Fruit fly (Drosophila melanogaster) whole organism, embryonic: Measurements from ENCODE around the gene CG46458.

Experiments used
- ATbp ChIP-seq: fragments of 200-800 bp; sonication (Bioruptor generic); optimal IDR thresholded peaks from 2 replicates; lab custom pipeline; 2017; ENCODE audit warnings: missing biosample characterization, mild to moderate bottlenecking, missing genetic modification characterization, missing genetic modification reagents
- Ada2b ChIP-seq: fragments of 200-800 bp; sonication (Bioruptor generic); IDR thresholded peaks from 2 replicates; pipeline ENCODE4 v1.3.6; 2022; ENCODE audit warnings: missing biosample characterization, missing genetic modification characterization
- CG11093 ChIP-seq: fragments of 200-800 bp; sonication (Bioruptor generic); IDR thresholded peaks from 3 replicates; pipeline ENCODE4 v1.3.6; 2022; ENCODE audit warnings: missing biosample characterization, missing genetic modification characterization
- CG12391 ChIP-seq: fragments of 200-800 bp; sonication (Bioruptor generic); optimal IDR thresholded peaks from 3 replicates; lab custom pipeline; 2018; ENCODE audit warnings: missing biosample characterization, mild to moderate bottlenecking, missing genetic modification characterization, moderate library complexity
- CG12659 ChIP-seq: fragments of 200-800 bp; sonication (Bioruptor generic); optimal IDR thresholded peaks from 3 replicates; lab custom pipeline; 2017; ENCODE audit warnings: mild to moderate bottlenecking, missing biosample characterization, missing genetic modification reagents, missing genetic modification characterization
- CG13296 ChIP-seq: fragments of 200-800 bp; sonication (Bioruptor generic); optimal IDR thresholded peaks from 3 replicates; lab custom pipeline; 2018; ENCODE audit warnings: missing biosample characterization, mild to moderate bottlenecking, missing genetic modification characterization
- CG13424 ChIP-seq: fragments of 200-800 bp; sonication (Bioruptor generic); optimal IDR thresholded peaks from 2 replicates; lab custom pipeline; 2019; ENCODE audit warnings: missing biosample characterization, mild to moderate bottlenecking, missing genetic modification characterization, moderate library complexity
- CG15601 ChIP-seq: fragments of 200-800 bp; sonication (Bioruptor generic); optimal IDR thresholded peaks from 3 replicates; lab custom pipeline; 2019; ENCODE audit warnings: missing biosample characterization, mild to moderate bottlenecking, missing genetic modification characterization, moderate library complexity
- CG16815 ChIP-seq: fragments of 200-800 bp; sonication (Bioruptor generic); optimal IDR thresholded peaks from 3 replicates; lab custom pipeline; 2017; ENCODE audit warnings: missing biosample characterization, mild to moderate bottlenecking, missing genetic modification characterization
- CG17802 ChIP-seq: fragments of 200-800 bp; sonication (Bioruptor generic); optimal IDR thresholded peaks from 2 replicates; lab custom pipeline; 2018; ENCODE audit warnings: missing biosample characterization, mild to moderate bottlenecking, missing genetic modification characterization, moderate library complexity
- CG18476 ChIP-seq: fragments of 200-800 bp; sonication (Bioruptor generic); optimal IDR thresholded peaks from 2 replicates; lab custom pipeline; 2016; ENCODE audit warnings: missing biosample characterization, mild to moderate bottlenecking, missing genetic modification characterization
- CG2712 ChIP-seq: fragments of 200-800 bp; optimal IDR thresholded peaks from 3 replicates; lab custom pipeline; 2019; ENCODE audit warnings: missing biosample characterization, mild to moderate bottlenecking, missing genetic modification characterization, moderate library complexity
- CG33557 ChIP-seq: fragments of 200-800 bp; sonication (Bioruptor generic); optimal IDR thresholded peaks from 2 replicates; lab custom pipeline; 2019; ENCODE audit warnings: missing biosample characterization, mild to moderate bottlenecking, missing genetic modification characterization, moderate library complexity
- CG6765 ChIP-seq: fragments of 200-800 bp; sonication (Bioruptor generic); optimal IDR thresholded peaks from 3 replicates; lab custom pipeline; 2017; ENCODE audit warnings: missing biosample characterization, mild to moderate bottlenecking, missing genetic modification characterization
- CG9609 ChIP-seq: fragments of 200-800 bp; sonication (Bioruptor generic); optimal IDR thresholded peaks from 3 replicates; lab custom pipeline; 2016; ENCODE audit warnings: missing biosample characterization, missing genetic modification characterization
- CG9727 ChIP-seq: fragments of 200-800 bp; sonication (Bioruptor generic); optimal IDR thresholded peaks from 3 replicates; lab custom pipeline; 2017; ENCODE audit warnings: missing biosample characterization, mild to moderate bottlenecking, missing genetic modification characterization
- Dref ChIP-seq: fragments of 200-800 bp; sonication (Bioruptor generic); IDR thresholded peaks from 2 replicates; pipeline ENCODE4 v1.3.6; 2022; ENCODE audit warnings: missing biosample characterization, missing genetic modification characterization
- Drgx ChIP-seq: fragments of 200-800 bp; sonication (Bioruptor generic); IDR thresholded peaks from 2 replicates; pipeline ENCODE4 v1.3.6; 2022; ENCODE audit warnings: missing biosample characterization, missing genetic modification characterization
- GATAe ChIP-seq: fragments of 200-800 bp; sonication (Bioruptor generic); conservative IDR thresholded peaks from 2 replicates; pipeline ENCODE4 v1.3.6; 2022; ENCODE audit warnings: missing biosample characterization, missing genetic modification characterization
- H15 ChIP-seq: fragments of 200-800 bp; sonication (Bioruptor generic); IDR thresholded peaks from 3 replicates; pipeline ENCODE4 v1.3.6; 2022; ENCODE audit warnings: missing biosample characterization, missing genetic modification characterization
- Hand ChIP-seq: fragments of 200-800 bp; sonication (Bioruptor generic); optimal IDR thresholded peaks from 2 replicates; lab custom pipeline; 2017; ENCODE audit warnings: mild to moderate bottlenecking, missing biosample characterization, missing genetic modification reagents, missing genetic modification characterization
- Lim3 ChIP-seq: fragments of 200-800 bp; sonication (Bioruptor generic); IDR thresholded peaks from 2 replicates; pipeline ENCODE4 v1.3.6; 2022; ENCODE audit warnings: missing biosample characterization, missing genetic modification characterization
- MTF-1 ChIP-seq: fragments of 200-800 bp; sonication (Bioruptor generic); optimal IDR thresholded peaks from 2 replicates; lab custom pipeline; 2018; ENCODE audit warnings: missing biosample characterization, mild to moderate bottlenecking, missing genetic modification characterization, borderline replicate concordance
- NfI ChIP-seq: fragments of 200-800 bp; sonication (Bioruptor generic); optimal IDR thresholded peaks from 3 replicates; lab custom pipeline; 2018; ENCODE audit warnings: missing biosample characterization, mild to moderate bottlenecking, missing genetic modification characterization, moderate library complexity
- PHDP ChIP-seq: fragments of 200-800 bp; sonication (Bioruptor generic); optimal IDR thresholded peaks from 3 replicates; lab custom pipeline; 2018; ENCODE audit warnings: missing biosample characterization, mild to moderate bottlenecking, missing genetic modification characterization, moderate library complexity
- az2 ChIP-seq: fragments of 200-800 bp; sonication (Bioruptor generic); optimal IDR thresholded peaks from 3 replicates; lab custom pipeline; 2016; ENCODE audit warnings: missing biosample characterization, missing genetic modification characterization
- bcd ChIP-seq: fragments of 200-800 bp; sonication (Bioruptor generic); optimal IDR thresholded peaks from 2 replicates; lab custom pipeline; 2017; ENCODE audit warnings: missing biosample characterization, mild to moderate bottlenecking, missing genetic modification characterization
- chm ChIP-seq: fragments of 200-800 bp; sonication (Bioruptor generic); IDR thresholded peaks from 2 replicates; pipeline ENCODE4 v1.3.6; 2022; ENCODE audit warnings: missing biosample characterization, missing genetic modification characterization
- dm ChIP-seq: fragments of 200-800 bp; sonication (Bioruptor generic); optimal IDR thresholded peaks from 3 replicates; lab custom pipeline; 2016; ENCODE audit warnings: missing biosample characterization, missing genetic modification characterization
- dmrt99B ChIP-seq: fragments of 200-800 bp; sonication (Bioruptor generic); optimal IDR thresholded peaks from 2 replicates; lab custom pipeline; 2018; ENCODE audit warnings: missing biosample characterization, mild to moderate bottlenecking, missing genetic modification characterization, moderate library complexity
- emc ChIP-seq: fragments of 200-800 bp; sonication (Bioruptor generic); optimal IDR thresholded peaks from 2 replicates; lab custom pipeline; 2016; ENCODE audit warnings: missing biosample characterization, missing genetic modification characterization
- fd102C ChIP-seq: fragments of 200-800 bp; sonication (Bioruptor generic); optimal IDR thresholded peaks from 2 replicates; lab custom pipeline; 2018; ENCODE audit warnings: missing biosample characterization, mild to moderate bottlenecking, missing genetic modification characterization, moderate library complexity
- gcm ChIP-seq: fragments of 200-800 bp; sonication (Bioruptor generic); optimal IDR thresholded peaks from 2 replicates; lab custom pipeline; 2019; ENCODE audit warnings: missing biosample characterization, mild to moderate bottlenecking, missing genetic modification characterization, moderate library complexity
- ind ChIP-seq: fragments of 200-800 bp; sonication (Bioruptor generic); optimal IDR thresholded peaks from 3 replicates; lab custom pipeline; 2016; ENCODE audit warnings: missing biosample characterization, missing genetic modification characterization
- jing ChIP-seq: fragments of 200-800 bp; sonication (Bioruptor generic); optimal IDR thresholded peaks from 2 replicates; lab custom pipeline; 2018; ENCODE audit warnings: missing biosample characterization, mild to moderate bottlenecking, missing genetic modification characterization
- ken ChIP-seq: fragments of 200-800 bp; sonication (Bioruptor generic); IDR thresholded peaks from 3 replicates; pipeline ENCODE4 v1.3.6; 2022; ENCODE audit warnings: missing biosample characterization, missing genetic modification characterization
- lmd ChIP-seq: fragments of 200-800 bp; sonication (Bioruptor generic); IDR thresholded peaks from 2 replicates; pipeline ENCODE4 v1.3.6; 2022; ENCODE audit warnings: missing biosample characterization, missing genetic modification characterization
- lov ChIP-seq, 2 experiments: fragments of 200-800 bp in 1 of 2; fragments of >200 bp in 1 of 2; sonication (Bioruptor generic) in 1 of 2; IDR thresholded peaks in 1 of 2; optimal IDR thresholded peaks in 1 of 2; 2 replicates in 1 of 2; 3 replicates in 1 of 2; pipeline versions ENCODE4 v1.3.6 to Lab custom; 2017 to 2022; ENCODE audit warnings: missing biosample characterization in 1 of 2, missing genetic modification characterization in 1 of 2
- pnt ChIP-seq: fragments of 200-800 bp; sonication (Bioruptor generic); optimal IDR thresholded peaks from 3 replicates; lab custom pipeline; 2016; ENCODE audit warnings: missing biosample characterization, missing genetic modification characterization
- ro ChIP-seq: fragments of 200-800 bp; sonication (Bioruptor generic); IDR thresholded peaks from 2 replicates; pipeline ENCODE4 v1.3.6; 2022; ENCODE audit warnings: missing biosample characterization, missing genetic modification characterization
- sd ChIP-seq: fragments of 200-800 bp; sonication (Bioruptor generic); optimal IDR thresholded peaks from 3 replicates; lab custom pipeline; 2018; ENCODE audit warnings: missing biosample characterization, mild to moderate bottlenecking, missing genetic modification characterization, moderate library complexity
- slbo ChIP-seq: fragments of 200-800 bp; sonication (Bioruptor generic); IDR thresholded peaks from 2 replicates; pipeline ENCODE4 v1.3.6; 2022; ENCODE audit warnings: missing biosample characterization, missing genetic modification characterization
- so ChIP-seq: fragments of 200-800 bp; sonication (Bioruptor generic); IDR thresholded peaks from 3 replicates; pipeline ENCODE4 v1.3.6; 2022; ENCODE audit warnings: missing biosample characterization, missing genetic modification characterization
- stc ChIP-seq: fragments of 200-800 bp; sonication (Bioruptor generic); IDR thresholded peaks from 2 replicates; pipeline ENCODE4 v1.3.6; 2022; ENCODE audit warnings: missing biosample characterization, missing genetic modification characterization
- vnd ChIP-seq: fragments of 200-800 bp; sonication (Bioruptor generic); IDR thresholded peaks from 3 replicates; pipeline ENCODE4 v1.3.6; 2022; ENCODE audit warnings: missing biosample characterization, missing genetic modification characterization; ENCODE audit not compliant: partially characterized antibody
- wdn ChIP-seq: fragments of 200-800 bp; sonication (Bioruptor generic); IDR thresholded peaks from 2 replicates; pipeline ENCODE4 v1.3.6; 2022; ENCODE audit warnings: missing biosample characterization, missing genetic modification characterization
- zen2 ChIP-seq: fragments of 200-800 bp; sonication (Bioruptor generic); IDR thresholded peaks from 3 replicates; pipeline ENCODE4 v1.3.6; 2022; ENCODE audit warnings: missing biosample characterization, missing genetic modification characterization; ENCODE audit not compliant: partially characterized antibody
- zf30C ChIP-seq: fragments of 200-800 bp; sonication (Bioruptor generic); optimal IDR thresholded peaks from 3 replicates; lab custom pipeline; 2018; ENCODE audit warnings: missing biosample characterization, mild to moderate bottlenecking, missing genetic modification characterization

The CG46458 gene

dm6 chr3R:6935810-6936549 is 22.2 kb downstream of the CG46458 start (continued):
- no peak for TF ChIP-seq sd (tag; lab: Kevin White, UChicago)
- TF ChIP-seq H15 (GFP tag; lab: Robert Waterston, UW), result peak; percentile 50; the same call in 2 of the 3 replicates
- TF ChIP-seq wdn (GFP tag; lab: Robert Waterston, UW), result no peak
- TF ChIP-seq Drgx, result no peak
- peak; percentile 34; the same call in 1 of the 3 replicates for TF ChIP-seq ken (GFP tag; lab: Robert Waterston, UW)
- peak; percentile 63 for TF ChIP-seq ind (GFP tag; lab: Kevin White, UChicago)
- TF ChIP-seq CG18476 (GFP tag; lab: Kevin White, UChicago), result peak; percentile 66
- TF ChIP-seq CG12659 (GFP tag; lab: Kevin White, UChicago), result peak; percentile 60
- peak; percentile 76 for TF ChIP-seq CG15601
- peak; percentile 49 for TF ChIP-seq jing (GFP tag; lab: Kevin White, UChicago)
- peak; percentile 50 for TF ChIP-seq dm (GFP tag; lab: Kevin White, UChicago)
- 0 out of 2 replicates have a peak, but pooled peaks have one; percentile 49 for TF ChIP-seq chm (GFP tag; lab: Robert Waterston, UW)
- TF ChIP-seq Dref (GFP tag; lab: Robert Waterston, UW), result no peak
- peak; percentile 63 for TF ChIP-seq fd102C (GFP tag; lab: Kevin White, UChicago)
- peak; percentile 8 for TF ChIP-seq NfI (GFP tag; lab: Kevin White, UChicago)
- no peak for TF ChIP-seq vnd (GFP tag; lab: Robert Waterston, UW)
- TF ChIP-seq ATbp (GFP tag; lab: Kevin White, UChicago), result peak; percentile 63
- TF ChIP-seq dmrt99B (tag; lab: Kevin White, UChicago), result peak; percentile 86
- TF ChIP-seq CG6765 (GFP tag; lab: Kevin White, UChicago), result no peak
- peak; percentile 70 for TF ChIP-seq stc (GFP tag; lab: Robert Waterston, UW)
- peak; percentile 57 for TF ChIP-seq bcd (GFP tag; lab: Kevin White, UChicago)
- TF ChIP-seq ro (GFP tag; lab: Robert Waterston, UW), result no peak; the same call in 1 of the 2 replicates
- peak; percentile 32 for TF ChIP-seq CG13296 (GFP tag; lab: Kevin White, UChicago)
- TF ChIP-seq Lim3 (GFP tag; lab: Robert Waterston, UW), result no peak; the same call in 1 of the 2 replicates
- TF ChIP-seq Hand (GFP tag; lab: Kevin White, UChicago), result no peak
- TF ChIP-seq MTF-1 (GFP tag; lab: Kevin White, UChicago), result peak; percentile 45
- TF ChIP-seq pnt (GFP tag; lab: Kevin White, UChicago), result peak; percentile 69
- TF ChIP-seq GATAe (GFP tag; lab: Robert Waterston, UW), result no peak
- TF ChIP-seq Ada2b (GFP tag; lab: Robert Waterston, UW), result peak; percentile 63
- TF ChIP-seq slbo (GFP tag; lab: Robert Waterston, UW), result peak; percentile 37; the same call in 1 of the 2 replicates
- peak; percentile 82 for TF ChIP-seq CG13424
- peak; percentile 78 for TF ChIP-seq PHDP (tag; lab: Kevin White, UChicago)
- TF ChIP-seq emc (GFP tag; lab: Kevin White, UChicago), result no peak
- peak; percentile 87 for TF ChIP-seq CG9727
- TF ChIP-seq CG9609, result peak; percentile 19
- TF ChIP-seq CG16815, result peak; percentile 45
- TF ChIP-seq zen2 (GFP tag; lab: Robert Waterston, UW), result no peak
- TF ChIP-seq az2, result peak; percentile 71
- TF ChIP-seq CG33557 (GFP tag; lab: Kevin White, UChicago), result peak; percentile 71
- TF ChIP-seq CG11093 (GFP tag; lab: Robert Waterston, UW), result 0 out of 3 replicates have a peak, but pooled peaks have one; percentile 41
- TF ChIP-seq lmd, result peak; percentile 63
- peak; percentile 46 for TF ChIP-seq CG17802 (tag; lab: Kevin White, UChicago)
- TF ChIP-seq gcm (GFP tag; lab: Kevin White, UChicago), result peak; percentile 77
- TF ChIP-seq so (GFP tag; lab: Robert Waterston, UW), result 0 out of 3 replicates have a peak, but pooled peaks have one; percentile 31
- peak; percentile 93 for TF ChIP-seq CG2712 (tag; lab: Kevin White, UChicago)
- TF ChIP-seq CG12391 (tag; lab: Kevin White, UChicago), result peak; percentile 85
- no peak for TF ChIP-seq lov (optimal IDR thresholded peaks at IDR 0.05; lab: Kevin White, UChicago)
- peak; percentile 62; the same call in 1 of the 3 replicates for TF ChIP-seq lov (GFP tag; IDR thresholded peaks at IDR 0.05; lab: Robert Waterston, UW)
- peak; percentile 89 for TF ChIP-seq zf30C (GFP tag; lab: Kevin White, UChicago)
